Worm (Caenorhabditis elegans) whole organism, L1 larva: ENCODE measurements around the gene Y51H7C.10.
A peak's percentile ranks its signal among the peaks of the same experiment; 100 is the strongest.
"Not testable (repeated sequence)": the region's sequence is repeated elsewhere in the genome, so short reads cannot be mapped to it uniquely, and the experiment has no call there.

Source experiments
- C16A3.4 ChIP-seq: fragments of 150-350 bp; optimal IDR thresholded peaks from 2 replicates; lab custom pipeline; 2014; ENCODE audit warnings: missing biosample characterization, missing genetic modification characterization
- C34B4.2 ChIP-seq: sonication (generic microtip); optimal IDR thresholded peaks from 2 replicates; lab custom pipeline; 2017; ENCODE audit warnings: mild to moderate bottlenecking, missing genetic modification characterization, missing compliant biosample characterization
- aly-2 ChIP-seq: fragments of 150-350 bp; optimal IDR thresholded peaks from 2 replicates; lab custom pipeline; 2014; ENCODE audit warnings: missing biosample characterization, missing genetic modification characterization
- ama-1 ChIP-seq: fragments of 150-350 bp; optimal IDR thresholded peaks from 2 replicates; lab custom pipeline; 2014
- ceh-82 ChIP-seq, 3 experiments: fragments of 150-350 bp in 1 of 3; sonication (generic microtip) in 2 of 3; optimal IDR thresholded peaks; 2 replicates each; lab custom pipeline; 2014 to 2017; ENCODE audit warnings: missing biosample characterization in 3 of 3, missing genetic modification characterization in 3 of 3
- ceh-88 ChIP-seq: fragments of 200-800 bp; sonication (Bioruptor generic); IDR thresholded peaks from 2 replicates; pipeline ENCODE4 v1.3.6; 2022; ENCODE audit warnings: missing genetic modification characterization, missing compliant biosample characterization
- ceh-90 ChIP-seq: sonication (generic microtip); optimal IDR thresholded peaks from 2 replicates; lab custom pipeline; 2016; ENCODE audit warnings: missing genetic modification characterization, missing compliant biosample characterization
- ces-1 ChIP-seq: fragments of 150-350 bp; optimal IDR thresholded peaks from 2 replicates; lab custom pipeline; 2014; ENCODE audit warnings: missing biosample characterization, missing genetic modification reagents, missing genetic modification characterization
- efl-1 ChIP-seq, 4 experiments: fragments of 150-350 bp; optimal IDR thresholded peaks in 3 of 4; peaks in 1 of 4; 1 replicate in 1 of 4; 2 replicates in 3 of 4; lab custom pipeline; 2014; ENCODE audit warnings: missing biosample characterization in 2 of 4, missing genetic modification characterization in 2 of 4, missing genetic modification reagents in 2 of 4
- efl-3 ChIP-seq: fragments of 200-800 bp; sonication (Bioruptor generic); optimal IDR thresholded peaks from 2 replicates; lab custom pipeline; 2018; ENCODE audit warnings: mild to moderate bottlenecking, missing genetic modification characterization, missing compliant biosample characterization
- elt-3 ChIP-seq, 6 experiments: fragments of 150-350 bp in 1 of 6; sonication (generic microtip); optimal IDR thresholded peaks; 2 replicates each; lab custom pipeline; 2017 to 2018; ENCODE audit warnings: missing biosample characterization in 6 of 6, missing genetic modification characterization in 6 of 6, inconsistent platforms in 1 of 6
- fkh-8 ChIP-seq: sonication (generic microtip); optimal IDR thresholded peaks from 2 replicates; lab custom pipeline; 2016; ENCODE audit warnings: mild to moderate bottlenecking, missing genetic modification characterization, missing compliant biosample characterization
- grh-1 ChIP-seq: fragments of 200-800 bp; sonication (Bioruptor generic); IDR thresholded peaks from 2 replicates; pipeline ENCODE4 v1.3.6; 2022; ENCODE audit warnings: missing genetic modification reagents, missing genetic modification characterization, missing compliant biosample characterization
- hlh-17 ChIP-seq: fragments of 200-800 bp; sonication (Bioruptor generic); optimal IDR thresholded peaks from 2 replicates; lab custom pipeline; 2018; ENCODE audit warnings: missing genetic modification characterization, mild to moderate bottlenecking, missing compliant biosample characterization, moderate library complexity, borderline replicate concordance
- hpl-2 ChIP-seq: fragments of 150-350 bp; optimal IDR thresholded peaks from 2 replicates; lab custom pipeline; 2014; ENCODE audit warnings: missing biosample characterization, missing genetic modification reagents, missing genetic modification characterization
- jun-1 ChIP-seq: fragments of 150-350 bp; optimal IDR thresholded peaks from 2 replicates; lab custom pipeline; 2014; ENCODE audit warnings: missing biosample characterization, missing genetic modification reagents, missing genetic modification characterization
- lin-13 ChIP-seq: fragments of 150-350 bp; optimal IDR thresholded peaks from 2 replicates; lab custom pipeline; 2014; ENCODE audit warnings: missing biosample characterization, missing genetic modification reagents, missing genetic modification characterization
- lin-14 ChIP-seq: fragments of 200-800 bp; sonication (Bioruptor generic); optimal IDR thresholded peaks from 2 replicates; lab custom pipeline; 2018; ENCODE audit warnings: mild to moderate bottlenecking, missing genetic modification characterization, moderate library complexity, missing compliant biosample characterization
- lin-15B ChIP-seq: fragments of 150-350 bp; sonication (generic microtip); optimal IDR thresholded peaks from 3 replicates; lab custom pipeline; 2014; ENCODE audit warnings: missing biosample characterization, missing genetic modification characterization
- mab-9 ChIP-seq: fragments of 200-800 bp; sonication (Bioruptor generic); IDR thresholded peaks from 2 replicates; pipeline ENCODE4 v1.3.6; 2022; ENCODE audit warnings: missing genetic modification reagents, missing genetic modification characterization, missing compliant biosample characterization
- mef-2 ChIP-seq: fragments of 150-350 bp; optimal IDR thresholded peaks from 2 replicates; lab custom pipeline; 2014; ENCODE audit warnings: missing biosample characterization, missing genetic modification characterization
- mep-1 ChIP-seq: fragments of 150-350 bp; optimal IDR thresholded peaks from 2 replicates; lab custom pipeline; 2014; ENCODE audit warnings: missing biosample characterization, missing genetic modification characterization
- nhr-19 ChIP-seq: fragments of 200-800 bp; sonication (Bioruptor generic); conservative IDR thresholded peaks from 2 replicates; pipeline ENCODE4 v1.3.6; 2022; ENCODE audit warnings: missing genetic modification characterization, missing compliant biosample characterization
- pqm-1 ChIP-seq: sonication (generic microtip); optimal IDR thresholded peaks from 3 replicates; lab custom pipeline; 2017; ENCODE audit warnings: missing biosample characterization, missing genetic modification characterization
- snu-23 ChIP-seq: sonication (generic microtip); optimal IDR thresholded peaks from 2 replicates; lab custom pipeline; 2016; ENCODE audit warnings: missing genetic modification characterization, missing compliant biosample characterization
- sptf-1 ChIP-seq: fragments of 150-350 bp; optimal IDR thresholded peaks from 2 replicates; lab custom pipeline; 2014; ENCODE audit warnings: missing biosample characterization, missing genetic modification characterization
- unc-130 ChIP-seq: fragments of 150-350 bp; optimal IDR thresholded peaks from 2 replicates; lab custom pipeline; 2017; ENCODE audit warnings: missing biosample characterization, missing genetic modification characterization, inconsistent platforms
- unc-98 ChIP-seq: fragments of 200-800 bp; sonication (Bioruptor generic); IDR thresholded peaks from 2 replicates; pipeline ENCODE4 v1.3.6; 2022; ENCODE audit warnings: missing genetic modification characterization, missing compliant biosample characterization
- xbp-1 ChIP-seq: sonication (generic microtip); optimal IDR thresholded peaks from 2 replicates; lab custom pipeline; 2016; ENCODE audit warnings: missing genetic modification characterization, missing compliant biosample characterization
- zag-1 ChIP-seq: fragments of 150-350 bp; optimal IDR thresholded peaks from 2 replicates; lab custom pipeline; 2014; ENCODE audit warnings: missing biosample characterization, missing genetic modification characterization
- ztf-4 ChIP-seq: fragments of 150-350 bp; optimal IDR thresholded peaks from 2 replicates; lab custom pipeline; 2014; ENCODE audit warnings: missing biosample characterization, missing genetic modification characterization

Y51H7C.10 gene

ce11 chrII:1423660-1424059 lies at the start of gene Y51H7C.10:
Gene Y51H7C.10, minus strand, starts transcription at chrII:1423760.
- no peak for TF ChIP-seq snu-23 (GFP tag; lab: Kevin White, UChicago)
- TF ChIP-seq ces-1 (GFP tag; lab: Kevin White, UChicago): no peak
- no peak for TF ChIP-seq fkh-8 (tag; lab: Kevin White, UChicago)
- TF ChIP-seq efl-1 (optimal IDR thresholded peaks at IDR 0.05; lab: Kevin White, UChicago): no peak
- TF ChIP-seq efl-1 (GFP tag; optimal IDR thresholded peaks at IDR 0.05 in 1 of 2; lab: Kevin White, UChicago): peak in 1 of 2 experiments; percentile 33
- TF ChIP-seq, all 84 proteins: peak for 1

- TF ChIP-seq ceh-88 (GFP tag; lab: Robert Waterston, UW) (no peak), hpl-2 (GFP tag; lab: Kevin White, UChicago) (no peak), ama-1 (lab: Kevin White, UChicago) (no peak), elt-3 (tag; optimal IDR thresholded peaks at IDR 0.05; lab: Kevin White, UChicago) (no peak), ceh-82 (tag; optimal IDR thresholded peaks at IDR 0.05; lab: Kevin White, UChicago) (no peak), zag-1 (tag; lab: Kevin White, UChicago) (no peak)
- TF ChIP-seq, all 84 proteins: peak for 0
Observed at ce11 chrII:1470515-1470966, 47.0 kb upstream of the Y51H7C.10 start, which contains the start of gene H17B01.2. Gene H17B01.2, plus strand, starts transcription at chrII:1470565.

- not testable (repeated sequence) for TF ChIP-seq efl-3 (GFP tag; lab: Kevin White, UChicago); pqm-1 (tag; lab: Kevin White, UChicago); ztf-4
Observed at ce11 chrII:1467711-1468110, 44.2 kb upstream of the Y51H7C.10 start, which contains the start of gene Y51H7C.1. Gene Y51H7C.1, plus strand, starts transcription at chrII:1467727.

ce11 chrII:1466448-1466847 lies 42.9 kb upstream of the Y51H7C.10 start, which contains the start of gene Y51H7C.13:
Gene Y51H7C.13, minus strand, starts transcription at chrII:1466548.
- TF ChIP-seq xbp-1: no peak
- no peak for TF ChIP-seq hlh-17 (GFP tag; lab: Kevin White, UChicago)
- no peak for TF ChIP-seq mep-1 (tag; lab: Kevin White, UChicago)
- TF ChIP-seq grh-1 (GFP tag; lab: Robert Waterston, UW): no peak
- TF ChIP-seq lin-13 (GFP tag; lab: Kevin White, UChicago): no peak
- TF ChIP-seq hpl-2 (GFP tag; lab: Kevin White, UChicago): no peak
- no peak for TF ChIP-seq jun-1 (tag; lab: Kevin White, UChicago)
- no peak for TF ChIP-seq pqm-1 (tag; lab: Kevin White, UChicago)
- no peak for TF ChIP-seq ceh-90 (tag; lab: Kevin White, UChicago)
- no peak for TF ChIP-seq unc-130 (tag; lab: Kevin White, UChicago)
- TF ChIP-seq aly-2 (tag; lab: Kevin White, UChicago): no peak
- TF ChIP-seq lin-14 (GFP tag; lab: Kevin White, UChicago): no peak
- no peak for TF ChIP-seq sptf-1 (tag; lab: Kevin White, UChicago)
- TF ChIP-seq unc-98: no peak
- TF ChIP-seq C16A3.4 (tag; lab: Kevin White, UChicago): no peak
- no peak for TF ChIP-seq C34B4.2 (tag; lab: Kevin White, UChicago)
- TF ChIP-seq zag-1 (tag; lab: Kevin White, UChicago): no peak
- no peak for TF ChIP-seq mef-2
- TF ChIP-seq nhr-19 (GFP tag; lab: Robert Waterston, UW): no peak
- no peak for TF ChIP-seq lin-15B (tag; lab: Kevin White, UChicago)

- TF ChIP-seq mab-9 (GFP tag; lab: Robert Waterston, UW): peak; percentile 69; the same call in 1 of the 2 replicates
- peak; percentile 9; the same call in 1 of the 2 replicates for TF ChIP-seq ceh-88 (GFP tag; lab: Robert Waterston, UW)
- peak; percentile 39; the same call in 1 of the 2 replicates for TF ChIP-seq grh-1 (GFP tag; lab: Robert Waterston, UW)
Observed at ce11 chrII:1457784-1458183, 34.2 kb upstream of the Y51H7C.10 start.

- TF ChIP-seq unc-98: 0 out of 2 replicates have a peak, but pooled peaks have one; percentile 23
Observed at ce11 chrII:1453707-1454106, 30.1 kb upstream of the Y51H7C.10 start.
